Fruit fly (Drosophila melanogaster) whole organism, larva: Measurements from ENCODE around the gene CG11714.

Experiments used
- noc ChIP-seq: fragments of 200-800 bp; sonication (Bioruptor generic); optimal IDR thresholded peaks from 3 replicates; lab custom pipeline; 2019; ENCODE audit warnings: missing biosample characterization, mild to moderate bottlenecking, missing genetic modification characterization, moderate library complexity

The CG11714 gene

DNA sequence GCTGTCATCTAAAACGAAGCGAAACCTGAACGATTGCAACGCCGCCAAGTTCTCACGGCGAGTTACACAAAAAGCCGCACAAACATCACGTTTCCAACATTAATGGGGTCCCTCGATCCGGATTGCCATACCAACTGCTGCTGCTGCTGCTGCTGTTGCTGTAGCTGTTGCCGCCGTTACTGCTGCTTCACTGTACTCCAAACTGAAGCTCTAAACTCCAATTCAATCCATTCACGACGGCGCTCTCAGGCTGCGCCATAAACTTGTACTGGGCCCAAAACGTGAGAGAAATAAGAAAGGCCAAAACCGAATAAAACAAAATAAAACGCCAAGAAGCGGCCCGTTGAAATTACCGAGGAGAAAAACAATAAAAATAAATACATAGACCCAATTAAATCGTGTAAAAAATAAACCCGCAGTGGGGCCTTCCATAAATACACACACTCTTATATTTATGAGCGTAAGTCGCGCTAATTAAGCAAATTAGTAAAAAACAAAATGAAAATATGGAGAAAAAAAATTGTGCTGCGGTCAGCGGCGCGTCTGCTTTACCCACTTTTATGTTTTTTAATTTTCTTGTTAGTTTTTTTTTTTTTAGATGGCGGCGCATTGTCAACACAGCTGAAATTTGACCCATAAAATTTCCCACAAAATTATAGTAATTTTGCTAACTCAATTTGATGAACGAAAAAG lies 24.9 kb upstream of the CG11714 start:
- no peak for TF ChIP-seq noc (tag; lab: Kevin White, UChicago)

DNA sequence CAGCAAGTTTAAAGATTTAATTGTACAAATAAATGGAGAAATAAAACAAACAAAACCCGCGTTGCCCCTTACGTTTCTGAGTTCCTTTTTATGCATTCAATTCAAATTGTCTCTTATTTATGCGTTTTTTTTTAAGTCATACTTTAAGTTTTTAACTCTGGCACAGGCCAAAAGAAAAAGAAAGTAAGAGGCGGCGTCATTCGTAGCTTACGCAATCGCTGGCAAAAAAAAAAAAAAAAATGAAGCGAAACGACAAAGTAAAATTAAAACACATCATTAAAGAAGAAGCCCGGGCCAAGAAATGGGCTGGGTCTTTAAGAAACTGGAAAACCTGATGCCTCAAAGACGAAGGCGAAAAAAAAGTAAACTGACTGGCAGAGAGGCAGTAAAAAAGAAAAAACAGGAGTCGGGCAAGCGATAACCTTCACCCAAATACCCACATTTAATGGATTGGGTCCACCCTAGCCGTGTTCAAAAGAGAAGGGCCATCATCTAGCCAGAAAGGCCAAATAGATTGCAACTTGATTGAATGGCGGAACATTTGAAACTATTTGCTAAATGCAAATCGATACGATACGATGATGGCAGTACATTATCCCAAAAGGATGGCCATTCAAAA lies 21.3 kb upstream of the CG11714 start:
- TF ChIP-seq noc (tag; lab: Kevin White, UChicago), result no peak

DNA sequence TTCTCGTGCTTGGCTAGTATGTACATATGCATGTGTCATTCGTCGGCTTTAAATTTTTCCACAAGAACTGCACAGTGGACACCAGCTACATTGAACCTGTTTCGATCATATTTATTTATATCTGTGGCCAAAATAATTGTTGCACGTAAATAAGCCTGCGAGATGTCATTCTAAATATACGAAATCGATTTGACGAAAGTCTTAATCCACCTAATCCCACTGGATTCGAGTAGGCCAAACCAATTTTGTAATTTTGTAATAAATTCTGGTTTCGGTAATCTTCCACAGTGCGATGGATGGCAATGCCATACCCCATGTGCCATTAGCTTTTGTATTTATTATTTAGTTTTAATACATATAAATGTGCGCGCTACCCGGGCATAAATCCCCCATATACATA lies 20.4 kb upstream of the CG11714 start:
- TF ChIP-seq noc (tag; lab: Kevin White, UChicago), result peak; percentile 50

DNA sequence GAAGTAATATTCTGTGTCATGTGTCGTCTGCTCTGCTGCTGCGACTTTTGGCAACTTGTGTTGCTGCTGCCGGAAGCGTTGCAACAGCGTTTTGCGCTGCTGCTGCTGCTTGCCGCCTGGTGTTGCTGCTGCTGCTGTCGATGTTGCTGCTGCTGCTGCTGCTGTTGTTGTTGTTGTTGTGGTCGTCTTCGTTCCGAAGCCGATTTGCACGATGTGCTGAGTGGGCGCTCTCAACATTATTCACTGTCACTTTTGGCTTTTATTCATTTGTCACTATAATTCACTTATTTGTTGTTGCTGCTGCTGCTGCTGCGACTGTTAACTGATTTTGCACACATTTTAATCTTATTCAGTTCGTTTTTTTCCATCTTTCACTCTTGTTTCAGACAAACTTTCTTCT lies 19.9 kb upstream of the CG11714 start:
- TF ChIP-seq noc (tag; lab: Kevin White, UChicago), result no peak

DNA sequence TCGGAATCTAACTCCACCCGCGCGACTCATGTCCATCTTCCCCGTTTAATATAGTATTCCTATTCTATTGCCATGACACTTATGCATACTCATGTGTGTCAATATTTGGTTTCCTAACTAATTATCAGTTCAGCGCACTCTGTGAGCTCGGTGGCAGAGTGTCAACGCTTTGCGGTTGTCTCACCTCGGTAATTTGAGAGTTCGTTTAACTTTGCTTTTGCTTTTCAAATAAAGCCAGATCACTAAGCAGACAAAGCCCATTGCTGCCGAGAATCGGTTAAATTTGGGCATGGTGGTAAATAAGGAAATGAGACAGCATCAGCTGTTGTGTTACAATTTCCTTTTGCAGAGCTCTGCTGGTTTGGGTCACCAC lies 17.8 kb upstream of the CG11714 start:
- no peak for TF ChIP-seq noc (tag; lab: Kevin White, UChicago)

DNA sequence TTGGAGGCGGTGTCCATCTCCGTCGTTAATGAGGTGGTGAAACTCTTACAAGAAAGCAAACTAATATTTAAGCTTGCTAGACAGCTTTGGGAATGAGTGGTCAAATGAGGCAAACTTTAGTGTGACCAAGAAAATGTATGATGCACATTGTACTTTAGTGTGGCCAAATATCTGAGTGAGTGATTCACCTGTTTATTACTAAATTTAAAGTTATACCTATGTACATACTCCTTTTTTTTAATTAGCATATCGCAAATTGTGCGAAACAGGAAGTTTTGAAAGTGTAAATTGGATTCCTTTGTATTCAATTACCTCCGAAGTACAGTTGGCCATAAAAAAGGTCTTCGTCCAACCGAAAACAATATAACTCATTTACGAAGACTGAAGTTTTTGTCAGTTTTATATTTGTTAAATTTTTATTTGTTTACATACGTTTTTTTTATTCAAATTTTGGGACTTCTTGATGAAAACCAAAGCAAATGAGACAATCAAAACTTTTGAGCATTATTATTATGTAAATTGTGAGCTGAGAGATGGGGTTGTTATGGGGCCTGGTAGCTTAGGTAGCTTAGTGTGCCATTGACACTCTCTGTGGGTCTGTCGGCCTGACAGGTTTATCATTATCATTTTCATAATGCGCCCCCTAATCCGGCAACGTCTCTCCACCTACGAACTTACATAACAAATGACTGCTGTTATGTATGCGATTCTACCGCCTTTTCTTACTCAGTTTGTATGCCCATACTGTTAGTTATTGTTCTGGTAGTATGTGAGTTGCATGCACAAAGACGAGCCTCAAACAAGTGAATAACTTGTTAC lies 17.2 kb upstream of the CG11714 start:
- no peak for TF ChIP-seq noc (tag; lab: Kevin White, UChicago)

DNA sequence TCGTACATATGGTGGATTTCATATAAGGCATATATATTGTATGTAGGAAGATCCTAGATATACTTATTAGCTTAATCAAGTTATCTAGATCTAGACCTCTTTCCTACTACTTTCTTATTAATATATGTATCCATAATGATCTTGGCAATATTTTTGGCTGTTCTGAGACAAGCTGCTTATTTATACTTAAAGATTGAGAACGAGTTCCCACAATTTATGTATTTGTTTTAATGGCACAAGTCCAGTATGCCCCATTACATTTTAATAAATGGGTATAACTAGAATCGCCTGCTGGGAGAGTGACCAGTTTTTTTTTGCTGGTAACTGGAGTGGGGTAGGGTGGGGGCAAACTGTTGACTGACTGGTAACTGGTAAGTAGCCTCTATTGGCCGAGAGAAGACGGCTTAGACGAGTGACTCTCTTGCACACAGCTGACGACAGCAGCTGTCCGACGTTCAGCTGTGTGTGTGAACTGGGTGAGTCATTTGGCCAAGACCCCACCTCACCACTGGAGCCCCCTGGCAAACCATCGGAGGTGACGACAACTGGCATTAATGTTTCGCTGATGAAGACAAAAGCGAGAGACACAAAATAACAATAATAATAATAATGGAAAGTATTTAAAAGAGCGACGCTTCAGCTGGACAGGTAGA lies 14.4 kb upstream of the CG11714 start:
- TF ChIP-seq noc (tag; lab: Kevin White, UChicago), result no peak

DNA sequence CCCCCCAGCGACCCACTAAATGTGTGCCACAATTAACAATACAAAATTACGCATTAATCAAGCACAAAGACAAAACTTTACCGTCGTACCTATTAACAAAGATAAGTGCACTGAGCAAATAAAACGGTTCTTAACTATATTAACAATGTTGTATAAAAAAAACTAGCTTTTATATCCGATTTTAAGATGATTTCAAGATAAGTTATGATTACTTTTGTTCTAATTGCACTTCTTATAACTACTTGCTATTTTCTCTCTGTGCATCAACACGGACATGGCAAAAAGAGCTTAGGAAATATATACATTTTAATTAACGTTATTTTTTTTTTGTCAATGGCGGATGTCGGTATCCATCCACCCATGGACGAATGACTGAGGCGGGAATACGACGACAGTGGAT lies 13.6 kb upstream of the CG11714 start:
- no peak for TF ChIP-seq noc (tag; lab: Kevin White, UChicago)

DNA sequence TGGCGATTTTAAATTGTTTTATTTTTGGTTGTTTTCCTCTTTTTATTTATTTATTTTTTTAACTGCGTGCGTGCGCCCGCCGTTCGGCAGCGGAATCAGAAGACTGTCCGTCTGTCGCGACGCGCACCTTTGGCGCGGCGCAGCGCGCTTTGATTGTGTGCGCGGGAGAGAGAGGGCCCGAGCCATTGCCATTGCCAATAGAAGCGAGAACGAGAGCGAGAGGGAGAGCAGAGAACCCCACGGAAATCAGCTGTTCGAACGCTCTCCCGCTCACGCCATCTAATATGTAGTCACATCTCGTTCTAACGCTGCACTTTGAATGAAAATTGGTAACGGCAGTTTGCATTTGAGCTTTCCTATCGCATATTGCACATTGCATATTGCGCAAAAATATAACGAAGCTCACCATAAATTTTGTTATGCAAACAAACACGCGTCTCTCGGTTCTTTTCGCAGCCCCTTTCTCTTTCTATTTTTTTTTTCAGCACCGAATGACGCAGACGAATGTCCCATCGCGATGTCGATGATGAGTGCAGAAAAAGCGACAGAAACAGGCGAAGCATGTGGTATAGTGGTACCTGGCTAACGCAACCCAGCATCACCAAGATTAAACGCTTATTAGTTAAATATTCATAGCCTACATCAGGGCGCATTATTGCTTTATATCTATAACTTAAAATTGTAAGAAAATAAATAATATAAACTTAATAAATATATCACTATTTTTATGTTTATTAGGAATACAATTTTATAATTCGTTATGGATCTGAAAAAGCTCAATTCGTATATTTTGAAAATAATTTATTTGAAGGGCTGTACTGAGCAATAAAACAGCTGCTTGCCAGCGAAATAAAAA lies 12.1 kb upstream of the CG11714 start:
- peak; percentile 73 for TF ChIP-seq noc (tag; lab: Kevin White, UChicago)

DNA sequence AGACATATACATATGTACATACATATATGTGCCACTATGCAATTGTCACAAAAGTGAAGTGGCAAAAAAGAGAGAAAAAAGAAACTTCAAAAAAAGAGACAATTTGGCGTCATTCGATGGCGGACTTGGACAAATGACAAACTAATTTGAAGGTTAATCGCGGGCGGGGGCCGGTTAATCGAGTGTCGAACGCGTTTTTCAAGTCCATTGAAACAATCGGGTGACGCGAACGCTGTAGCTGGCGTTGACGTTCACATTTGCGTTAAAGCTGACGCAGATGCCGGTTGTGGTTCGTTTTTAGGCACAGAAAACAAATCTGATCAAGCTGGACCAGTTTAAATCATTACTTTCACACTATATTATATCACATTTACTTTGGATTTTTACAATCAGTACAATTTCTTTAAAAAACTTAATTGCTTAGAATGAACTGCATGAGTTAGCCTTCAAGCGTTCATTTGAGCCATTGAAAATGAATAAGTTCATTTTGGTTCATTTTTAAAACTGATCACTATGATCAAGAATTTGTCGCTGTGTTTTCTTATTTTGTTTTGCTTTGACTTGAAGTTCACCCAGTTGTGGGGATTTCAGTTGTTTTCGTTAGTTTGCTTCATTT lies 11.3 kb upstream of the CG11714 start:
- peak; percentile 62 for TF ChIP-seq noc (tag; lab: Kevin White, UChicago)

DNA sequence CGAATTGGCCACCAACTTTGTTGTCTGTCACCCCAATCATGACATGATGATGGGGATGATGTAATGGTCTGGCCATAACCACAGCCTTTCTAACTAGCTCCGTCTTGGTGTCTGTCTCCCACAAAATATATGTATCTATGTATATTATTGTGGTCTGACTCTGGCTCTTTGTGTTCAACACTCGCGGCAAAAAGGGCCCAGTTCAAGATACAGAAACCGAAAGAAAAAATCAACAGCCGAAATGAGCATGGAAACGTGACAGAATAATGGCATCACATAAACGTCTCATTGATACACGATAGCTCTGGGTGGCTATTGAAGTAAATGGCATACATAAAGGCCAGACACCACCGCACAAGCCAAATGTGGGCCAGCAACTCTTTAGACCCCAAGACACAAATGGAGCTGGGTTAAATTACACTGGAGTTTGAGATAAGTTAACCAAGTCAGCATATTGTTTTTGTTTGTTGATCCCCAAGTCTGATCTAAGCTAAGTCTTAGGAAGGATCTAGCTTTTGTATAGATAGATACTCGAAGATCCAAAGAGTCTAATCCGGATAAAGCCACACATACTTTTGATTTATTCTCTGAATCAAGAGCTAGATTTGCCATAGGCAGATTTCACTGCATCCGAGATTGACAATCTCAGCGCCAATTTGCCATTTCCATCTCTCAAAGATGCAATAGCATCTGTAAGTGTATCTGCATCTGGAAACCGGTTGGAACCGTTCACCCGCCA lies 9.7 kb upstream of the CG11714 start:
- no peak for TF ChIP-seq noc (tag; lab: Kevin White, UChicago)

DNA sequence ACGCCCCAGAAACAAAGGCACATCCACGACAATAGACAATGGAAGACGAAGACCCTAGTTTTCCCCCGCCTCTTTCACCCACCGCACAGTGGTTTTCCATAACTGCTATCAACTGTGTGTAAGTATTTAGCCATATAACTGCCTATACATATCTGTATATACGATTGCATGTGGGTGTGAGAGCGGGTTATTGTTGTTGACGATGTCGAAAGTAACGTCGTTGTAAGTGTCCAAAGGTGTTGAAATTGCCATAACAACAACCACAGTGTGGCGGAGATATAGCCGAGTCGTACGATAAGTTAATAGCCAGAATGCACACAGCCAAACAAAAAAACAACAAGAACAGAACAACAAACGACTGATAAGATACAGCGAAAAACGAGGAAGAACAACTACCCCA lies 8.8 kb upstream of the CG11714 start:
- no peak for TF ChIP-seq noc (tag; lab: Kevin White, UChicago)

DNA sequence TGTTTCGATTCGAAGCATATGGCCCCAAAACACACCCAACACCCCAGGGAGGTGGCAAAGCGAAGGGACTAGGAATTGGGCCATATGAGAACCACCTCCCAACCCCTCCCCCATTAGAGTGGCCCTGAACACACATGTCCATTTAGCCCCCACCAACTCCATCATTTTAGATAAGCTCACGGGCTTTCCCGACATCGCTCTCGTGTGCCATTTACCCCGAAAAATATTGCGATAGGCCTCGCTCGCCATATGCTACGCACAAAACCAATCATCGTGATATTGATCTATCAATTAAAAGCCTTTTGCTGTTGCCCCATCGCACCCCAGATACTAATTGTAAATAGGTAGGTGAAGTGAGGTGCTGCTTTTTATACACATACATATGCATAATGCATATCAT lies 7.9 kb upstream of the CG11714 start:
- no peak for TF ChIP-seq noc (tag; lab: Kevin White, UChicago)

DNA sequence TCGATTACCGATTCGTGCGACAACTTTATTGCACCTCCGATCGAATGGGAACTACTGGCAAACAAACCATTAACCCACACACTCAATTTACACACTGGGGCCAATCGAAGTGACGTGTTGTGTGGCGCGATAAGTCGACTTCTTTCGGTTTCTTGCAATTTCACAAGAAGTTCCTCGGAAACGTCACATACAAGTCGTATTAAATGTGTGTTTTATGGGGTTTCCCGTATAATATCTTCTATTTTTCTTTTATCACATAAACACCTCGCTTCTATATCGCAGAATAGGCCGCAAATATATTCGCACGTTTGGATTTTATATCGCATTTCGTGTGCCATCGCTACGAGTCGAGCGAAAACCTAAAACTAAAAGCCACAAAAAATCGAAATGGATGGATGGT lies 7.2 kb upstream of the CG11714 start:
- TF ChIP-seq noc (tag; lab: Kevin White, UChicago), result no peak
